Fruit fly (Drosophila melanogaster) whole organism: ENCODE measurements around the gene Ndfip.

Experiments used
- Dll ChIP-seq: fragments of >200 bp; optimal IDR thresholded peaks from 2 replicates; lab custom pipeline; 2017
- psq ChIP-seq: fragments of >200 bp; optimal IDR thresholded peaks from 2 replicates; lab custom pipeline; 2017
- usp ChIP-seq: fragments of >200 bp; optimal IDR thresholded peaks from 2 replicates; lab custom pipeline; 2017; ENCODE audit warnings: missing biosample characterization, missing genetic modification characterization, mixed read lengths

DNA sequence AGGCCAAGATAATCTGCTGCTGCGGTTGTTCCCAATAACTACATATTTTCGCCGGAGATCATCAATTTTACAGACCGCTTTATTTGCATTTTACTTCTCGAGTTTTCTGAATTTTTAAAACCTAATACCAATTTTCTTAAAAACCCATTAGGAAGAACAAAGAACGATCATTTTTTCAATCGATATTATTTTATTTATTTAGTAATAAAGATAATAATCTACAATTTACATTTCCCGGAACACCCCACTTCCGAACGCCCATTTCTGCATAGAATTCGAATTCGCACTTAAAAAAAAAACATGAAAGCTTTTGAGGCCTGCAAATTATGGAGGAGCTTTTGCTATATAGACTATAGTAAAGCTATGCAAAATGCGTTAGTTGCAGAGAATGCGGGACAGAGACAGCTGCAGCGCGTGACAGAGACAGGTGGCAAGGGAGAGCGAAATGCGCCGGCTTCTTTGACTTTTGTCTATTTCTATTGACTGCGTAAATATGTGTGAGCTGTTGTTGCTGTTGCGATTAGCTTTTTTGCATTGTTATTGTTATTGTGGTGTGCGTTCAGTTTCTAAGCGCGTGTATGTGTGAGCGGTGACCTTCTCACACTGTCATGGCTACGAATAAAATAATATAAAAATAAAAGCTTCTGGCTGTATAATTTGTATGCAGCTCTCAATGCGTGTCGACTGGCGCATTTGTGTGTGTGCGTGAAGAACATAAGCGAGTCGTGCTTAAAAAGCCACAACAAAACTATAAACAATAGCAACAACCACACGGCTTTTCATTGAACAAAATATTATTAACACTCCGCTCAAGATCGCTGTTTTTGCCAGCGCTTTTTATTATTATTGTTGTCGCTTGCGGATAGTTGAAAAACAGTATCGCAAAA lies 50.3 kb downstream of the Ndfip start:
- TF ChIP-seq psq (lab: Kevin White, UChicago): no peak
- TF ChIP-seq Dll (lab: Kevin White, UChicago): no peak
- TF ChIP-seq usp: no peak
